Fruit fly (Drosophila melanogaster): Measurements from ENCODE around the gene rempA.

rempA gene

dm6 chr2L:526192-526923, 33.8 kb downstream of the rempA start:
- peak; percentile 79 for TF ChIP-seq tj (GFP tag; optimal IDR thresholded peaks at IDR 0.05)
- TF ChIP-seq kay (GFP tag; ENCODE audit: borderline replicate concordance): no peak
- peak; percentile 15 for TF ChIP-seq Hr96 (GFP tag; optimal IDR thresholded peaks at IDR 0.05)

- TF ChIP-seq CG12768 (GFP tag; optimal IDR thresholded peaks at IDR 0.05) (no peak), kay (GFP tag; ENCODE audit: borderline replicate concordance) (no peak), Clk (GFP tag; optimal IDR thresholded peaks at IDR 0.05) (no peak), CG7101 (tag; optimal IDR thresholded peaks at IDR 0.05) (no peak), CG5204 (GFP tag; optimal IDR thresholded peaks at IDR 0.05) (no peak), bab1 (GFP tag; optimal IDR thresholded peaks at IDR 0.05) (no peak), ovo (GFP tag; optimal IDR thresholded peaks at IDR 0.05) (no peak), tj (GFP tag; optimal IDR thresholded peaks at IDR 0.05) (no peak), toe (GFP tag; optimal IDR thresholded peaks at IDR 0.05) (no peak), CG1620 (GFP tag; optimal IDR thresholded peaks at IDR 0.05) (no peak), Hr96 (GFP tag; optimal IDR thresholded peaks at IDR 0.05) (no peak)
Observed at dm6 chr2L:525547-526180, 34.4 kb downstream of the rempA start.

dm6 chr2L:524515-524920, 35.6 kb downstream of the rempA start:
- TF ChIP-seq tj (GFP tag; optimal IDR thresholded peaks at IDR 0.05) (peak; percentile 70), CG11617 (GFP tag; optimal IDR thresholded peaks at IDR 0.05) (no peak), Hr96 (GFP tag; optimal IDR thresholded peaks at IDR 0.05) (no peak)

dm6 chr2L:523165-523835, 36.8 kb downstream of the rempA start:
- TF ChIP-seq Crg-1 (GFP tag; optimal IDR thresholded peaks at IDR 0.05) (no peak), CG1620 (GFP tag; optimal IDR thresholded peaks at IDR 0.05) (no peak), CG14711 (tag; optimal IDR thresholded peaks at IDR 0.05) (no peak), CG12768 (GFP tag; optimal IDR thresholded peaks at IDR 0.05) (no peak), cic (GFP tag; optimal IDR thresholded peaks at IDR 0.05) (peak; percentile 3), Mnt (GFP tag; optimal IDR thresholded peaks at IDR 0.05) (no peak), CG7101 (tag; optimal IDR thresholded peaks at IDR 0.05) (no peak), tj (GFP tag; optimal IDR thresholded peaks at IDR 0.05) (peak; percentile 21), CG5204 (GFP tag; optimal IDR thresholded peaks at IDR 0.05) (no peak), bab1 (GFP tag; optimal IDR thresholded peaks at IDR 0.05) (peak; percentile 28), Hr96 (GFP tag; optimal IDR thresholded peaks at IDR 0.05) (peak; percentile 13), kay (GFP tag; ENCODE audit: borderline replicate concordance) (no peak)

- TF ChIP-seq CG7045 (GFP tag; optimal IDR thresholded peaks at IDR 0.05) (no peak), bab1 (GFP tag; optimal IDR thresholded peaks at IDR 0.05) (no peak), pad (GFP tag; optimal IDR thresholded peaks at IDR 0.05) (no peak), tj (GFP tag; optimal IDR thresholded peaks at IDR 0.05) (no peak)
Observed at dm6 chr2L:522752-523151, 37.4 kb downstream of the rempA start.

dm6 chr2L:521940-522632, 38.0 kb downstream of the rempA start:
- no peak for TF ChIP-seq CG14711 (tag; optimal IDR thresholded peaks at IDR 0.05)
- no peak for TF ChIP-seq Clk (GFP tag; optimal IDR thresholded peaks at IDR 0.05)
- no peak for TF ChIP-seq CG12768 (GFP tag; optimal IDR thresholded peaks at IDR 0.05)
- no peak for TF ChIP-seq Crg-1 (GFP tag; optimal IDR thresholded peaks at IDR 0.05)
- no peak for TF ChIP-seq pad (GFP tag; optimal IDR thresholded peaks at IDR 0.05)
- no peak for TF ChIP-seq CG33017 (tag; optimal IDR thresholded peaks at IDR 0.05)
- TF ChIP-seq cic (GFP tag; optimal IDR thresholded peaks at IDR 0.05): no peak
- no peak for TF ChIP-seq CG11617 (GFP tag; optimal IDR thresholded peaks at IDR 0.05)
- TF ChIP-seq CG7101 (tag; optimal IDR thresholded peaks at IDR 0.05): no peak
- no peak for TF ChIP-seq CG7045 (GFP tag; optimal IDR thresholded peaks at IDR 0.05)

Data from whole organism, adult.